Worm (Caenorhabditis elegans) whole organism, L4/young adult: ENCODE data around the gene C33C12.4.

Experiments used
- W03F9.2 ChIP-seq: fragments of 150-350 bp; optimal IDR thresholded peaks from 2 replicates; lab custom pipeline; 2014; ENCODE audit warnings: missing biosample characterization, missing genetic modification characterization
- dao-5 ChIP-seq: sonication (generic microtip); optimal IDR thresholded peaks from 2 replicates; lab custom pipeline; 2016; ENCODE audit warnings: missing genotype, missing genetic modification characterization, moderate library complexity, missing compliant biosample characterization
- him-1 ChIP-seq: sonication (generic microtip); optimal IDR thresholded peaks from 2 replicates; lab custom pipeline; 2016; ENCODE audit warnings: missing genotype, missing genetic modification reagents, missing genetic modification characterization, missing compliant biosample characterization

C33C12.4 gene

ce11 chrII:2166376-2166775, at the start of gene C33C12.4:
Gene C33C12.4, minus strand, starts transcription at chrII:2166476.
- TF ChIP-seq dao-5 (tag; lab: Kevin White, UChicago) (no peak), him-1 (tag; lab: Kevin White, UChicago) (no peak), W03F9.2 (tag; lab: Kevin White, UChicago) (no peak)

ce11 chrII:2215512-2215911, 49.2 kb upstream of the C33C12.4 start:
- TF ChIP-seq W03F9.2 (tag; lab: Kevin White, UChicago): no peak
- no peak for TF ChIP-seq him-1 (tag; lab: Kevin White, UChicago)
- TF ChIP-seq dao-5 (tag; lab: Kevin White, UChicago): no peak

DNA sequence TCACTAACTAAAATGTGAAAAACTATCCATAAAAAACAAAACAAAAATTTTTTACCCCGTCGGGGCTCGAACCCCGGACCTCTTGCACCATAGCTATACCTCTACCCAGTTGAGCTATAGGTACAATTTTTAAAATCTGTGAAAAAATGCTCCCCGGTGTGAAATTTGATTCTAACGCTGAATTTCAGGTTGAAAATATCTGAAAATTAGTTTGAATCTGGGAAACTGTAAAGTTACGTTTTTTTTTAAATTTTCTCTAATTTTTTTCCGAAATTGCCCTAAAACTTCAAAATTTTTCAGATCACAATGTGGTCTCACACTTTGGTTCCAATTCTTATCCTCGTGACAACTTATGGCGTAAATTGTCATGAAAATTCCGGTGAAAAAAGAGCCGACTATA, 41.5 kb upstream of the C33C12.4 start, which contains the start of gene Y59C2A.1:
Y59C2A.1 (plus strand) TSS at position 301 of the 400 bp plus-strand sequence.
- no peak for TF ChIP-seq him-1 (tag; lab: Kevin White, UChicago)
- TF ChIP-seq W03F9.2 (tag; lab: Kevin White, UChicago): no peak
- TF ChIP-seq dao-5 (tag; lab: Kevin White, UChicago): no peak

DNA sequence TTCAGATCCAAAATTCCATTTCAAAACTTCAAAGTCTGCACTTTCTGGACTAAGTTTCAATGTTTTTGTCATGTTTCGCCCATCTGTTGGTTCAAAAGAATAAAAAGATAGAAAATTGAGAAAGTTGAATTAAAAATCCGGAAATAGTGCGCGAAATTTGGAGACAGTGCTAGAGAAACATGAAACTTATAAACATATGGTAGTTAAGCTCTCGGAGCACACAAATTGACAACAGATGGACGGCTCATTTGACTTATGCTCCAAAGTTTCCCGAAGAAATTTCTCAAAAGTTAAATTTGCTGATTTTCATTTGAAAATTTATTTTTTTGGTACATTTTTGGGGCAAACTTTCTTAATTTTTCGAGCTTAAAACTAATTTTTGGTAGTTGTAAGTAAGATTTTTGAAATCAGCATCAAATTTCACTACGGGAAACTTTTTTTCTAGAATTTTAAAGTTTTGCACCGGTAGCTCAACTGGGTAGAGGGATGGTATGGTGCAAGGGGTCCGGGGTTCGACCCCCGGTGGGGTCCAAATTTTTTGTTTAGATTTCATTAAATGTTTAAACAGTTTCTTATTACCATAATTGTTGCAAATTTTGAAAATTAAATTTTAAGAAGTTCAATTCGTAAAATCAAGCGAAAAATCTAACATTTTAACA, 39.9 kb upstream of the C33C12.4 start:
- no peak for TF ChIP-seq him-1 (tag; lab: Kevin White, UChicago)
- no peak for TF ChIP-seq dao-5 (tag; lab: Kevin White, UChicago)
- no peak for TF ChIP-seq W03F9.2 (tag; lab: Kevin White, UChicago)

- no peak for TF ChIP-seq him-1 (tag; lab: Kevin White, UChicago)
- TF ChIP-seq dao-5 (tag; lab: Kevin White, UChicago): no peak
- TF ChIP-seq W03F9.2 (tag; lab: Kevin White, UChicago): no peak
These were observed 37.8 kb upstream of the C33C12.4 start, which contains the start of gene Y59C2A.2 for ce11 chrII:2204077-2204476. Gene Y59C2A.2, minus strand, starts transcription at chrII:2204137.

DNA sequence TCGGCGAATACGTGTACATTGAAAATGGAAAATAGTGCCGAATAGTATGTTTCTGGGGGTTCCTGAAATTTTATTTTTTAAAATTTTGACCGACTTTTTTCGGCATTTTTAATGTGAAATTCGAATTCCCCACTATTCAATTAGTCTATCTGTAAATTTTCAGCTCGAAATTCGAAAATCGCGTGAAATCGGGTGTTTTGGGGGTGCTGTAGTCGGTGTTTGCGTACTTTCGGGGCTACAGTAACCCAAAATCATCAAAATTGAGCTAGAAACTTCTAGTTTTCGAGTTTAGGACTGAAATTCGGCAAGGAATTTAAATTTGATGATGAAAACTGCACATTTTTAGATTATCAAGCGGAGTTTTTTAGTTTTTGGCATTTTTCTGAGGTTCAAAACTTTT, 35.9 kb upstream of the C33C12.4 start:
- TF ChIP-seq dao-5 (tag; lab: Kevin White, UChicago): no peak
- no peak for TF ChIP-seq him-1 (tag; lab: Kevin White, UChicago)
- no peak for TF ChIP-seq W03F9.2 (tag; lab: Kevin White, UChicago)

- TF ChIP-seq dao-5 (tag; lab: Kevin White, UChicago) (no peak), him-1 (tag; lab: Kevin White, UChicago) (peak; percentile 7)
These were observed 31.4 kb upstream of the C33C12.4 start, which contains the start of gene C33C12.1 for ce11 chrII:2197555-2198288. Gene C33C12.1, plus strand, starts transcription at chrII:2198238.

DNA sequence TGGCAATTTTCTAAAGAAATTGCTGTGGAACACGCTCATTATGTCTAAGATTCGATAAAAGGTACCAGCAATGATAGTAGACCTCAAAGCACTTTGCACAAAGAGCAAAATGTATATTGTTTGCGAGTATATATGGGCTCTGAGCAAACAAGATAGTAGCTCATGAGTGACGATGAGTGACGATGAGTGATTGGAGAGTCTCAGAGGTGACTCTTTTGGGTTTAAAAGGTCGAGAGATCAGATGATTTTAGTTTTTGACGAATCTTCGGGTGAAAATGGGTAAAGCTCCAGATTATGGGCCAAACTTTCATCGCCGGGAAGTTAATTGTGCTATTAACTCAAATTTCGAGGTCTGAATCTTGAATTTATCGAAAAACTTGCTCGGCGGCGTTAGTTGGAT, 30.5 kb upstream of the C33C12.4 start:
- TF ChIP-seq him-1 (tag; lab: Kevin White, UChicago): no peak
- no peak for TF ChIP-seq W03F9.2 (tag; lab: Kevin White, UChicago)
- no peak for TF ChIP-seq dao-5 (tag; lab: Kevin White, UChicago)

DNA sequence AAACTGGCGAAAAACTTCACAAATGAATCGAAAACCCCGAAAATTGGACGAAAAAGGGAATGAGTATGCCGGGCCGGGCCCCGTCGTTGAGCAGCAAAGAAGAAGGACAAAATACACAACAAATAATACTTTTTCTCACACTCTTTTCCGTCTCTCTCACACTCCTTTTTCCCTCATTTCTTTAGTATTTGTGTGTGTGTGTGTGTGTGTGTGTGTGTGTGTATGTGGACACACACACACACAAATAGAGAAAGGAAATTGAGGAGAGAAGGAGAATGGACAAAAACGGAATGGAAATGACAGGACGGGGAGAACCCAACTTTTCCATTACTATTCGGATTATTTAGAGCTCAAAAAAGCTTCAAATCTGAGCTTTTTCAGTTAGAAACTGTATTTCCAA, 29.3 kb upstream of the C33C12.4 start:
- TF ChIP-seq him-1 (tag; lab: Kevin White, UChicago): no peak
- TF ChIP-seq dao-5 (tag; lab: Kevin White, UChicago): no peak
- no peak for TF ChIP-seq W03F9.2 (tag; lab: Kevin White, UChicago)

DNA sequence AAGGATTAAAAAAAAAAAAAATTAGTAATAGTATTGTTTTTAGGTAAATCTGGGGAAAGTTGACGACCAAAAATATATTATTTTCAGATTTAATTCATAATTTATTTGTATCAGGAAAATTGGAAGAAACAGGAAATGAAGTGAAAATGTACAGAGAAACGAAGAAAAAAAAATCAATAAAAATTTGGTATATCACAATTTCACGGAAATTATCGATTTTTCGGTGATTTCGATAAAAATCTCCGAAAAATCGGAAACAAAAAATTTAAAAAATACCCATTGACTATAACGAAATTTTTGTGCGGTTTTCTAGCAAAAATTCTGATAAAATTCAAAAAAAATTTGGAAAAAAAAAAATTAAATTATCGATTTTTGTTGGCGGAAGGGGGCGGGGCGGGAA, 26.0 kb upstream of the C33C12.4 start:
- TF ChIP-seq him-1 (tag; lab: Kevin White, UChicago): no peak
- TF ChIP-seq W03F9.2 (tag; lab: Kevin White, UChicago): no peak
- no peak for TF ChIP-seq dao-5 (tag; lab: Kevin White, UChicago)

DNA sequence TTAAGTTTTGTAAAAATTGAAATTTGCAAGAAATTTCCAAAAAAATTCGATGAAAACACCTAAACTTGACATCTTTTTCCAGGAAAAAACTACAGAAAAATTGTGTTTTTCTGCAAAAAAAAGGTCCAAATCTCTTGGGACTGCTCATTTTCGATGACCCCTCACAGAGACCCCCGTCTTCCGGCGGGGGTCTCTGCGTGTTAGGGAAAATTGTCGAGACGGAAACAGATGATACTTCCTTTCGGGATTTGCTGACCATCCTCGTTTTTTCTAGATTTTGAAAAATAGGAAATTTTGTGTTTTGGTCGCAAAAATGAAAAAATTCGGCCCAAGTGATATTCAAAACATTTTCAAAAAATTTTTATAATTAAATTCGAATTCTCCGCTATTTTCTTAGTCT, 25.1 kb upstream of the C33C12.4 start:
- no peak for TF ChIP-seq him-1 (tag; lab: Kevin White, UChicago)
- TF ChIP-seq dao-5 (tag; lab: Kevin White, UChicago): no peak
- TF ChIP-seq W03F9.2 (tag; lab: Kevin White, UChicago): no peak

DNA sequence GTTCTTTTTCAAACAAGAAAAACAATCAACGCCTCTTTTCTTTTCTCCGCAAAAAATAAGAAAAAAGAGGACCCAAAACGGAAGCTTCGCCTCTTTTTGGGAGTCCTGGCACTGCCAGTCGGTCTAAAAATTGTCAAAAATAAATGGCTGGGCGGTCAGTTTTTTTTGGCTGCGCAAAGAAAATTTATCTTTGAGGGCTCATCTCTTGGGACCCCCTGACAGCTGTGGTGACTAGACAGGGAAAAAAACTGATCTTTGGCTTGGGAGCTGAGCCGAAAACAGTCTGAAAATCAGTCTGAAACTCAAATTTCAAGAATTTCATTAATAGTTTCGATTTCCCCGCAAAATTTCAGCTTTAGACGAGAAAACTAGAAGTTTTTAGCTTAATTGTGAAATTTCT, 24.2 kb upstream of the C33C12.4 start:
- TF ChIP-seq dao-5 (tag; lab: Kevin White, UChicago): no peak
- no peak for TF ChIP-seq him-1 (tag; lab: Kevin White, UChicago)
- no peak for TF ChIP-seq W03F9.2 (tag; lab: Kevin White, UChicago)

ce11 chrII:2189357-2189756, 23.1 kb upstream of the C33C12.4 start, which contains the start of gene mtq-2:
Gene mtq-2, minus strand, starts transcription at chrII:2189457.
- TF ChIP-seq him-1 (tag; lab: Kevin White, UChicago) (no peak), W03F9.2 (tag; lab: Kevin White, UChicago) (no peak), dao-5 (tag; lab: Kevin White, UChicago) (no peak)
